Fruit fly (Drosophila melanogaster): ENCODE results near the gene mrt.

The mrt gene

dm6 chr3R:27289638-27290037 is 7.2 kb upstream of the mrt start:
- TF ChIP-seq ey (GFP tag; optimal IDR thresholded peaks at IDR 0.05) (peak; percentile 28), h (GFP tag; optimal IDR thresholded peaks at IDR 0.05) (peak; percentile 65), Vsx2 (GFP tag; optimal IDR thresholded peaks at IDR 0.05; ENCODE audit: partially characterized antibody) (no peak), sv (GFP tag; optimal IDR thresholded peaks at IDR 0.05) (no peak), GATAd (GFP tag; optimal IDR thresholded peaks at IDR 0.05) (no peak), Abd-B (GFP tag; optimal IDR thresholded peaks at IDR 0.05) (no peak), Hnf4 (GFP tag; optimal IDR thresholded peaks at IDR 0.05) (peak; percentile 13), br (GFP tag; optimal IDR thresholded peaks at IDR 0.05) (peak; percentile 8), N (GFP tag; optimal IDR thresholded peaks at IDR 0.05) (no peak), CrebA (GFP tag; optimal IDR thresholded peaks at IDR 0.05; ENCODE audit: borderline replicate concordance) (no peak), Sp1 (GFP tag; optimal IDR thresholded peaks at IDR 0.05) (no peak), dl (GFP tag; optimal IDR thresholded peaks at IDR 0.05; ENCODE audit: insufficient read depth in 1 of 2, partially characterized antibody in 2 of 2) (no peak), lola (GFP tag; optimal IDR thresholded peaks at IDR 0.05) (no peak), foxo (GFP tag; optimal IDR thresholded peaks at IDR 0.05) (peak in 1 of 2 experiments; percentile 38), rgr (GFP tag; optimal IDR thresholded peaks at IDR 0.05) (peak; percentile 34), jim (GFP tag; optimal IDR thresholded peaks at IDR 0.05) (no peak), HLH106 (tag; optimal IDR thresholded peaks at IDR 0.05) (peak; percentile 23), OdsH (GFP tag; optimal IDR thresholded peaks at IDR 0.05) (peak; percentile 3), fru (GFP tag; optimal IDR thresholded peaks at IDR 0.05) (peak; percentile 43)

- TF ChIP-seq lola (GFP tag; optimal IDR thresholded peaks at IDR 0.05) (no peak), GATAd (GFP tag; optimal IDR thresholded peaks at IDR 0.05) (peak; percentile 75), Vsx2 (GFP tag; optimal IDR thresholded peaks at IDR 0.05; ENCODE audit: partially characterized antibody) (no peak), pan (optimal IDR thresholded peaks at IDR 0.05) (no peak), sage (GFP tag; optimal IDR thresholded peaks at IDR 0.05) (no peak), woc (GFP tag; optimal IDR thresholded peaks at IDR 0.05) (peak; percentile 92), Hr83 (GFP tag; optimal IDR thresholded peaks at IDR 0.05; ENCODE audit: poor library complexity, severe bottlenecking) (peak; percentile 74), ey (GFP tag; optimal IDR thresholded peaks at IDR 0.05) (peak; percentile 87), HLH106 (tag; optimal IDR thresholded peaks at IDR 0.05) (peak; percentile 80), brk (GFP tag; optimal IDR thresholded peaks at IDR 0.05) (no peak), usp (GFP tag; optimal IDR thresholded peaks at IDR 0.05) (no peak), Hnf4 (GFP tag; optimal IDR thresholded peaks at IDR 0.05) (peak; percentile 93), Dif (GFP tag; optimal IDR thresholded peaks at IDR 0.05; ENCODE audit: partially characterized antibody) (peak; percentile 48), Sp1 (GFP tag; optimal IDR thresholded peaks at IDR 0.05) (peak; percentile 75), foxo (GFP tag; optimal IDR thresholded peaks at IDR 0.05) (peak; percentile 5 to 89), tai (GFP tag; optimal IDR thresholded peaks at IDR 0.05) (no peak), psq (GFP tag; optimal IDR thresholded peaks at IDR 0.05) (peak; percentile 63), CrebA (GFP tag; optimal IDR thresholded peaks at IDR 0.05; ENCODE audit: borderline replicate concordance) (no peak), Jra (GFP tag; optimal IDR thresholded peaks at IDR 0.05) (peak; percentile 93), Abd-B (GFP tag; optimal IDR thresholded peaks at IDR 0.05) (no peak), Hr78 (GFP tag; optimal IDR thresholded peaks at IDR 0.05) (no peak), jim (GFP tag; optimal IDR thresholded peaks at IDR 0.05) (no peak), dl (GFP tag; optimal IDR thresholded peaks at IDR 0.05; ENCODE audit: insufficient read depth in 1 of 2, partially characterized antibody in 2 of 2) (no peak), CG9705 (GFP tag; optimal IDR thresholded peaks at IDR 0.05) (peak; percentile 68), Rel (GFP tag; optimal IDR thresholded peaks at IDR 0.05) (no peak), Rel (tag; optimal IDR thresholded peaks at IDR 0.05) (peak; percentile 100), dsf (GFP tag; optimal IDR thresholded peaks at IDR 0.05; ENCODE audit: borderline replicate concordance) (peak; percentile 82), fru (GFP tag; optimal IDR thresholded peaks at IDR 0.05) (peak; percentile 83), sv (GFP tag; optimal IDR thresholded peaks at IDR 0.05) (peak; percentile 82), rgr (GFP tag; optimal IDR thresholded peaks at IDR 0.05) (peak; percentile 87), dmrt93B (GFP tag; optimal IDR thresholded peaks at IDR 0.05) (peak; percentile 47), OdsH (GFP tag; optimal IDR thresholded peaks at IDR 0.05) (peak; percentile 70), Mio (GFP tag; optimal IDR thresholded peaks at IDR 0.05) (no peak), Dfd (GFP tag; optimal IDR thresholded peaks at IDR 0.05) (no peak), N (GFP tag; optimal IDR thresholded peaks at IDR 0.05) (no peak), h (GFP tag; optimal IDR thresholded peaks at IDR 0.05) (peak; percentile 85), Myc (optimal IDR thresholded peaks at IDR 0.05) (no peak), br (GFP tag; optimal IDR thresholded peaks at IDR 0.05) (peak; percentile 75), CG32264 (GFP tag; optimal IDR thresholded peaks at IDR 0.05) (peak; percentile 71)
Measured at dm6 chr3R:27288202-27289135, 6.0 kb upstream of the mrt start, which contains the start of the genes bigmax and Hmu. bigmax (minus strand) TSS chr3R:27288526. Hmu (plus strand) TSS chr3R:27288769.

Measured in whole organism, wandering third instar larva.